Fruit fly (Drosophila melanogaster) ovary, adult (tissue): ENCODE measurements around the gene fz.

Source experiments
- CG17801 ChIP-seq: fragments of 200-800 bp; optimal IDR thresholded peaks from 2 replicates; lab custom pipeline; 2019; ENCODE audit warnings: missing biosample characterization, mild to moderate bottlenecking, missing genetic modification characterization, moderate library complexity; ENCODE audit not compliant: partially characterized antibody

The fz gene

dm6 chr3L:14297482-14297881, 23.3 kb downstream of the fz start:
- no peak for TF ChIP-seq CG17801 (GFP tag; lab: Kevin White, UChicago)

dm6 chr3L:14298044-14298443, 23.9 kb downstream of the fz start:
- no peak for TF ChIP-seq CG17801 (GFP tag; lab: Kevin White, UChicago)

DNA sequence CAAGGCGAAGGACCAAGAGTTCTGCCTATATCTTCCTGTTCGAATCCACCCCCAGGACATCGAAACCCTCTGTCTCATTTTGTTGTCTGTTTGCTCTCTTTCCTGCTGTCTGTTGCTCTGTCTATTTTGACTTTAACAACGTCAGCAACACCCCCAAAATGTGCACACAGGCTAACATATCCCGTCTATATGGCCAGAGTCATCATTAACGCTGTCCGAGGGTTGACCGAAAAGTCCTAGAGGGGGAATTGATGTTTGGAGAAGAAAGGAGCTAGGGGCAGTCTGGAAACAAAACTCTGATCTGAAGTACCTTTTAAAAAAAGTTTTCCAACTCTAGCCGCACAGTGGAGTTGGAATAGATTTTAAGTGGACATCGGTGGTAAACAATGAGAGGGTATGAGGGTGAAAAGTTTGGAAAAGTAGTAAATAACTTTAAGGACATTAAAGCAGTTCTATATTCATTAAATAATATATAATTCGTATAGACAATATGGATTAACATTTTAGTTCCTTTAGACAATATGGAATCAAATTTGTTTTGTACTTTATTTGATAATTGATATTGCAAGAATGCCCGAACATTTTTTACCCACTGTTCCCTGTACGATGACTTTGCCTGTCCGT, 26.7 kb downstream of the fz start:
- no peak for TF ChIP-seq CG17801 (GFP tag; lab: Kevin White, UChicago)

DNA sequence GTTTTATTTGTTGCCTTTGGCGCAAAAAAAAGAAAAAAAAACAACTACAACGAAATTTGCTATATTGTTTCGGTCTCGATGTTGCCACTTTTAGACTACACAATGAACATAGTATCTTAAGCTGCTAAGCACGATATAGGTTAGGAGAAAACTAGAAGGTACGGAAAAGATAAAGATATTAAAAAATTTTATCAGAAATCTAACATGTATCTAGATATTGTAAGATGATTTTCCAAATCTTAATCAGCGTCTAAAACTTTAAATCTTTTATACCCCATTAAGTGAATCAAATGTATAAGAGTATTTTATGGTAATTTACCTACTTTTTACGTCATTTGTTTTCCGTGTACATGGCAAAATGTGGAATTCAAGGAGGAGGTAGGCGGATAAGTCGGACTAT, 27.5 kb downstream of the fz start:
- TF ChIP-seq CG17801 (GFP tag; lab: Kevin White, UChicago): no peak

- no peak for TF ChIP-seq CG17801 (GFP tag; lab: Kevin White, UChicago)
Observed at dm6 chr3L:14303225-14303624, 29.1 kb downstream of the fz start.

- no peak for TF ChIP-seq CG17801 (GFP tag; lab: Kevin White, UChicago)
Observed at dm6 chr3L:14303848-14304247, 29.7 kb downstream of the fz start.

DNA sequence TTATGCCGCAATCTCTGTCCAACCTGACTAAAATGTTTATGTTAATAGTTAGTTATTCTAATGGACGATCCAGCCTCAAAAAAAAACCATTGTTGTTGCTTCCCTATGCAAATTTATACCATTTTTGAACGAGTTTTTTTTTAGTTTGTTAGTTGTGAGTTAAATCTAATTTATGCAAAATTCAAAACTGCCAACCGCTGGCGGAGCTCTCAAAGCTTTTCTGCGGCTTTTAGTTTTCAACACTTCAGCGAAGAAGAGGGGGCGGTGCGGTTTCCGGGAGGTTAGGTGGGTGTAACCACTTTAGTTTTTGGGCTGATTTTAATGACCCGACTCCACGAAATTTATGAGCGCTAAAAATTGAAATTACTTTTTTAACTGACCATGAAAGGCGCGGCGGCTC, 34.9 kb downstream of the fz start:
- no peak for TF ChIP-seq CG17801 (GFP tag; lab: Kevin White, UChicago)

DNA sequence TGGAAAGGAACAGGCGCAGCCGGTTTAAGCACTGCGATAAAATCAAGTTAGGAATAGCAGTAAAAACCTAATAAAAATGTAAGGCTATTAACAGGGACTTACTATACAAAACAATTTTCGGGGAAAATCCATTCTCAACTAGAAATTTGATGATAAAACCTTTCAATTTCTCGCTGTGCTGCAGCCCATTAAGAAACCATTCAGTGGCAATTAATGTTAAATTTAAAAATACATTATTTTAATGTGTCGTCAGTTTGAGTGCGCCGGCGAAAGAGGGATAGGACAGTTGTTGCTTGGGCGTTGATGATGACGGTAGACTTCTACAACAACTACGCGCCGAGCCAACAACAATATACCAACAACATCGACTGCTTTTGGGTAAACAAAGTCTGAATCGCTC, 45.0 kb downstream of the fz start:
- TF ChIP-seq CG17801 (GFP tag; lab: Kevin White, UChicago): no peak

- TF ChIP-seq CG17801 (GFP tag; lab: Kevin White, UChicago): no peak
Observed at dm6 chr3L:14320571-14320970, 46.4 kb downstream of the fz start.

DNA sequence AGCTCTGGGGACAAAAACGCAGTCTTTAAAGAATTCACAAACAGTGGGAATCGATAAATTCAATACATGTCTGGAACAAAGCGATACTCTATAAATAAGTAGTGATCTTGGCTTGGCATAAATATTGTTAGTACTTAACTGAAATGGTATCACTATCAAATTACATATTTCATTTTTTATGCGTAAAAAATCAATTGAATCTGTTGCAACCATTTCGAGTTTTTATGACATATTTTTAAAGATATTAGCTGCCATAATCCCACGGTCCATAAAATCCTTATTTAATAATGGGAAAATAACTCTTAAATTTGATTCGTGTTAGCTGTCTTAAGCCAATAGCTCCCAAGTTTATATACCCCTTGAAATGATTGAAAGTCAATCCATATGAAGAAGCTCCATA, 47.3 kb downstream of the fz start:
- TF ChIP-seq CG17801 (GFP tag; lab: Kevin White, UChicago): no peak

- no peak for TF ChIP-seq CG17801 (GFP tag; lab: Kevin White, UChicago)
Observed at dm6 chr3L:14321858-14322257, 47.7 kb downstream of the fz start.

dm6 chr3L:14322268-14322784, 48.2 kb downstream of the fz start:
- no peak for TF ChIP-seq CG17801 (GFP tag; lab: Kevin White, UChicago)

- TF ChIP-seq CG17801 (GFP tag; lab: Kevin White, UChicago): no peak
Observed at dm6 chr3L:14325285-14325684, 51.1 kb downstream of the fz start.

DNA sequence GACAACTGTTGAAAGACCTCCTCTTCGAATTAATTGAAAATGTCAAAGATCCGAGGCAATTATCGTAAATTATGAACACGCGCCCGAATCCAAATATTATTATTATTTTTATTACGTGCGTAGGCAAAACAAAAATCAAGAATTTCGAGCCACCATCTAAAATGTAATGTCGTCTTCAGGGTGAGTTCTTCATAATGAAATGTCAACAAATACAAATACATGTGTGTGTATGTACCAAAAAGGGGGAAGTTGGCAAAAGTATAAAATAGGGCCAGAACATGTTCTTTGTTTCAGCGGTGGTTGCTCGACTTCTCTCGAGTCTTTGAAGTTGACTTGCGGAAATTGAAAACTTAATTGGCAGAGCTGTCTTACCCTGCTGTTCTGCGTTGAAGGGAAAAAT, 52.1 kb downstream of the fz start:
- TF ChIP-seq CG17801 (GFP tag; lab: Kevin White, UChicago): no peak

dm6 chr3L:14328437-14328836, 54.3 kb downstream of the fz start:
- TF ChIP-seq CG17801 (GFP tag; lab: Kevin White, UChicago): no peak

- TF ChIP-seq CG17801 (GFP tag; lab: Kevin White, UChicago): no peak
Observed at dm6 chr3L:14329042-14329441, 54.9 kb downstream of the fz start, which contains the start of gene CG13482. CG13482 (plus strand) TSS chr3L:14329346.

DNA sequence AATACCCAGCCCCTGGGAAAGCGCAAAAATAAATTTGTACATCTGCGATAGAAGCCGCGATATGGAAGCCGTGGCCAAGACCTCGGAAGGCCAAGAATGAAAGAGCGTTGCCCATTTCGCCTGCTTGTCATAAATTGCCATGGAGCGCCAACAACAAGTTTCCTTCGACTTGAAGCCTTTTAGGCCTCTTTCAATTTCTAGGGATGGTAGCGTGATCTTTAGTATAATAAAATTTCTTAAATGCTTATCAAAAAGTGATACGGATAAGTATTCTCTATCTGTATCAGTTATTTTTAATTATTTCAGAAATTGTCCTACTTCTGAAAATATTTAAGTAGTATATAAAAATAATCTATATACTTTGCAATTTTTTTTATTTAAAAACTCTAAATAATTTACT, 58.4 kb downstream of the fz start:
- no peak for TF ChIP-seq CG17801 (GFP tag; lab: Kevin White, UChicago)
